Worm (Caenorhabditis elegans) whole organism, L1 larva: ENCODE data around the gene sre-30.

Source experiments
- aly-2 ChIP-seq: fragments of 150-350 bp; optimal IDR thresholded peaks from 2 replicates; lab custom pipeline; 2014; ENCODE audit warnings: missing biosample characterization, missing genetic modification characterization
- ama-1 ChIP-seq: fragments of 150-350 bp; optimal IDR thresholded peaks from 2 replicates; lab custom pipeline; 2014
- ces-1 ChIP-seq: fragments of 150-350 bp; optimal IDR thresholded peaks from 2 replicates; lab custom pipeline; 2014; ENCODE audit warnings: missing biosample characterization, missing genetic modification reagents, missing genetic modification characterization
- lsy-2 ChIP-seq, 2 experiments: fragments of 150-350 bp; optimal IDR thresholded peaks; 2 replicates each; lab custom pipeline; 2014; ENCODE audit warnings: missing biosample characterization in 2 of 2, missing genetic modification characterization in 2 of 2

DNA sequence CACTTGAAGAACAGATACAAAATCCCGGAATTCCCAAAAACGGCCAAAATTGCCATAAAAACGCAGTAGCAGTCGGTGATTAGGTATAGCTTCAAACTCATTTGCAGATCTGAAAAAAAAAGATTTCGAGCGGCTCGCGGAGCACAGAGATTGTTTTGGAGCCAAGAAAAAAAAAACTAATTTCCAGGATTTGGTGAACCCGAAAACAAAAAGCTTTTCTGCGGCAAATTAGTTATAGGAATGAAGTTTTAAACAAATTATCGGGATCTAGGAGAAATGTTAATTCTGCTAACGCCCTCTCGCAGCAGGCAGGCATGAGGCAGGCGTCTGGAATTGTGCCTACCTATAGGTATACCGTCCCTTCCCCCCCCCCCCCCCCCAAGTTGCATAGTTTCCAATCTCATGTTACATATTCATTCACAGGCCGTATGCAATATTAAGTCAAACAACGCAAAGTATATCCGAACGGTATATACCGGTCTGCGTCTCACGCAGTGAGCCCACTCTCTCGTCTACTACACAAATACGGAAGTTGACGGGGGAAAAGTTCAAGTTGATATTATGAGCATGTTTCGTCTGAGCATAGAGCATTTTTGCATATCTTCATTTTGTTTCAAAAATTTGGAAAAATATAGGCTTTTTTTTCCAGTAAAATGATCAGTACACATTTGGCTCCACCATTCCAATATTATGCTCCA, 38.5 kb upstream of the sre-30 start, which contains the start of the genes W05H5.1 and pitr-6:
- TF ChIP-seq ama-1 (lab: Kevin White, UChicago) (no peak), ces-1 (no peak), lsy-2 (tag; optimal IDR thresholded peaks at IDR 0.05; lab: Kevin White, UChicago) (no peak), aly-2 (tag; lab: Kevin White, UChicago) (no peak)
